Fruit fly (Drosophila melanogaster) whole organism, embryonic: ENCODE measurements around the gene Hip1.

Experiments
- Atf6 ChIP-seq: fragments of 200-800 bp; sonication (Bioruptor generic); IDR thresholded peaks from 2 replicates; pipeline ENCODE4 v1.3.6; 2022; ENCODE audit warnings: missing biosample characterization, missing genetic modification characterization
- CG1024 ChIP-seq: fragments of 200-800 bp; sonication (Bioruptor generic); IDR thresholded peaks from 2 replicates; pipeline ENCODE4 v1.3.6; 2022; ENCODE audit warnings: missing biosample characterization, missing genetic modification characterization
- CG11560 ChIP-seq: fragments of 200-800 bp; sonication (Bioruptor generic); IDR thresholded peaks from 3 replicates; pipeline ENCODE4 v1.3.6; 2022; ENCODE audit warnings: missing biosample characterization, missing genetic modification characterization
- CG12236 ChIP-seq: fragments of 200-800 bp; sonication (Bioruptor generic); optimal IDR thresholded peaks from 2 replicates; lab custom pipeline; 2016; ENCODE audit warnings: missing biosample characterization, missing genetic modification characterization
- CG13287 ChIP-seq: fragments of 200-800 bp; sonication (Bioruptor generic); IDR thresholded peaks from 2 replicates; pipeline ENCODE4 v1.3.6; 2022; ENCODE audit warnings: missing biosample characterization, missing genetic modification characterization; ENCODE audit not compliant: partially characterized antibody
- CG14050 ChIP-seq: fragments of 200-800 bp; sonication (Bioruptor generic); IDR thresholded peaks from 3 replicates; pipeline ENCODE4 v1.3.6; 2022; ENCODE audit warnings: missing biosample characterization, missing genetic modification characterization
- CG14710 ChIP-seq: fragments of 200-800 bp; sonication (Bioruptor generic); optimal IDR thresholded peaks from 3 replicates; lab custom pipeline; 2019; ENCODE audit warnings: missing biosample characterization, mild to moderate bottlenecking, missing genetic modification characterization, moderate library complexity
- CG17612 ChIP-seq: fragments of 200-800 bp; sonication (Bioruptor generic); IDR thresholded peaks from 2 replicates; pipeline ENCODE4 v1.3.6; 2022; ENCODE audit warnings: missing biosample characterization, missing genetic modification characterization
- CG17802 ChIP-seq: fragments of 200-800 bp; sonication (Bioruptor generic); optimal IDR thresholded peaks from 2 replicates; lab custom pipeline; 2018; ENCODE audit warnings: missing biosample characterization, mild to moderate bottlenecking, missing genetic modification characterization, moderate library complexity
- CG30020 ChIP-seq: fragments of 200-800 bp; optimal IDR thresholded peaks from 2 replicates; lab custom pipeline; 2019; ENCODE audit warnings: missing biosample characterization, mild to moderate bottlenecking, missing genetic modification characterization, moderate library complexity
- CG3281 ChIP-seq: fragments of 200-800 bp; sonication (Bioruptor generic); optimal IDR thresholded peaks from 3 replicates; lab custom pipeline; 2017; ENCODE audit warnings: missing biosample characterization, mild to moderate bottlenecking, missing genetic modification characterization
- CG7357 ChIP-seq: fragments of 200-800 bp; sonication (Bioruptor generic); IDR thresholded peaks from 3 replicates; pipeline ENCODE4 v1.3.6; 2022; ENCODE audit warnings: missing biosample characterization, missing genetic modification characterization
- CG7963 ChIP-seq: fragments of 200-800 bp; sonication (Bioruptor generic); IDR thresholded peaks from 3 replicates; pipeline ENCODE4 v1.3.6; 2022; ENCODE audit warnings: missing biosample characterization, missing genetic modification characterization; ENCODE audit not compliant: partially characterized antibody
- CG9932 ChIP-seq: fragments of 200-800 bp; sonication (Bioruptor generic); IDR thresholded peaks from 2 replicates; pipeline ENCODE4 v1.3.6; 2022; ENCODE audit warnings: missing biosample characterization, missing genetic modification characterization
- CrebB ChIP-seq: fragments of 200-800 bp; sonication (Bioruptor generic); optimal IDR thresholded peaks from 3 replicates; lab custom pipeline; 2018; ENCODE audit warnings: missing biosample characterization, mild to moderate bottlenecking, missing genetic modification characterization
- Deaf1 ChIP-seq: fragments of 200-800 bp; optimal IDR thresholded peaks from 3 replicates; lab custom pipeline; 2019; ENCODE audit warnings: missing biosample characterization, mild to moderate bottlenecking, missing genetic modification characterization, moderate library complexity
- E2f1 ChIP-seq: fragments of 200-800 bp; sonication (Bioruptor generic); IDR thresholded peaks from 2 replicates; pipeline ENCODE4 v1.3.6; 2022; ENCODE audit warnings: missing biosample characterization, missing genetic modification characterization
- HLH3B ChIP-seq: fragments of 200-800 bp; sonication (Bioruptor generic); IDR thresholded peaks from 2 replicates; pipeline ENCODE4 v1.3.6; 2022; ENCODE audit warnings: missing biosample characterization, missing genetic modification characterization
- HmgD ChIP-seq: fragments of 200-800 bp; sonication (Bioruptor generic); optimal IDR thresholded peaks from 3 replicates; lab custom pipeline; 2016; ENCODE audit warnings: missing biosample characterization, missing genetic modification characterization
- Hmr ChIP-seq: fragments of 200-800 bp; sonication (Bioruptor generic); optimal IDR thresholded peaks from 3 replicates; lab custom pipeline; 2017; ENCODE audit warnings: mild to moderate bottlenecking, missing biosample characterization, missing genetic modification reagents, missing genetic modification characterization
- Hr51 ChIP-seq, 2 experiments: fragments of 200-800 bp; sonication (Bioruptor generic); optimal IDR thresholded peaks; 2 replicates in 1 of 2; 3 replicates in 1 of 2; lab custom pipeline; 2016 to 2018; ENCODE audit warnings: missing biosample characterization in 2 of 2, missing genetic modification characterization in 2 of 2, mild to moderate bottlenecking in 1 of 2, moderate library complexity in 1 of 2
- Med ChIP-seq: fragments of 200-800 bp; sonication (Bioruptor generic); peaks from one replicate; lab custom pipeline; 2016; ENCODE audit warnings: missing biosample characterization, missing genetic modification characterization, mild to moderate bottlenecking, inconsistent platforms, moderate library complexity
- Mes4 ChIP-seq: fragments of 200-800 bp; sonication (Bioruptor generic); optimal IDR thresholded peaks from 2 replicates; lab custom pipeline; 2016; ENCODE audit warnings: missing biosample characterization, missing genetic modification characterization
- NC2β ChIP-seq: fragments of 200-800 bp; sonication (Bioruptor generic); optimal IDR thresholded peaks from 2 replicates; lab custom pipeline; 2016; ENCODE audit warnings: missing biosample characterization, missing genetic modification characterization
- Nf-YC ChIP-seq: fragments of 200-800 bp; optimal IDR thresholded peaks from 3 replicates; lab custom pipeline; 2019; ENCODE audit warnings: missing biosample characterization, mild to moderate bottlenecking, missing genetic modification characterization, moderate library complexity
- Scr ChIP-seq: fragments of 200-800 bp; sonication (Bioruptor generic); IDR thresholded peaks from 2 replicates; pipeline ENCODE4 v1.3.6; 2022; ENCODE audit warnings: missing biosample characterization, missing genetic modification characterization; ENCODE audit not compliant: partially characterized antibody
- Sin3A ChIP-seq: fragments of >200 bp; optimal IDR thresholded peaks from 2 replicates; lab custom pipeline; 2018
- abd-A ChIP-seq: fragments of 200-800 bp; sonication (Bioruptor generic); optimal IDR thresholded peaks from 3 replicates; lab custom pipeline; 2019; ENCODE audit warnings: missing biosample characterization, mild to moderate bottlenecking, missing genetic modification characterization, moderate library complexity
- ase ChIP-seq: fragments of 200-800 bp; sonication (Bioruptor generic); IDR thresholded peaks from 3 replicates; pipeline ENCODE4 v1.3.6; 2022; ENCODE audit warnings: missing biosample characterization, missing genetic modification characterization
- ash1 ChIP-seq: fragments of 200-800 bp; sonication (Bioruptor generic); optimal IDR thresholded peaks from 2 replicates; lab custom pipeline; 2018; ENCODE audit warnings: missing biosample characterization, mild to moderate bottlenecking, missing genetic modification characterization
- bcd ChIP-seq: fragments of 200-800 bp; sonication (Bioruptor generic); optimal IDR thresholded peaks from 2 replicates; lab custom pipeline; 2017; ENCODE audit warnings: missing biosample characterization, mild to moderate bottlenecking, missing genetic modification characterization
- btn ChIP-seq: fragments of 200-800 bp; sonication (Bioruptor generic); optimal IDR thresholded peaks from 2 replicates; lab custom pipeline; 2016; ENCODE audit warnings: missing biosample characterization, missing genetic modification characterization
- cas ChIP-seq: fragments of 200-800 bp; sonication (Bioruptor generic); IDR thresholded peaks from 2 replicates; pipeline ENCODE4 v1.3.6; 2022; ENCODE audit warnings: missing biosample characterization, missing genetic modification characterization
- chif ChIP-seq, 2 experiments: fragments of 200-800 bp; sonication (Bioruptor generic); optimal IDR thresholded peaks; 3 replicates each; lab custom pipeline; 2016; ENCODE audit warnings: missing biosample characterization in 2 of 2, missing genetic modification characterization in 2 of 2
- dmrt99B ChIP-seq: fragments of 200-800 bp; sonication (Bioruptor generic); optimal IDR thresholded peaks from 2 replicates; lab custom pipeline; 2018; ENCODE audit warnings: missing biosample characterization, mild to moderate bottlenecking, missing genetic modification characterization, moderate library complexity
- eve ChIP-seq, 2 experiments: fragments of >200 bp; optimal IDR thresholded peaks; 2 replicates each; lab custom pipeline; 2017; ENCODE audit warnings: missing biosample characterization in 2 of 2, missing genetic modification characterization in 2 of 2
- exex ChIP-seq: fragments of 200-800 bp; sonication (Bioruptor generic); optimal IDR thresholded peaks from 4 replicates; lab custom pipeline; 2018; ENCODE audit warnings: missing biosample characterization, mild to moderate bottlenecking, missing genetic modification characterization, moderate library complexity
- fu2 ChIP-seq: fragments of 200-800 bp; sonication (Bioruptor generic); optimal IDR thresholded peaks from 2 replicates; lab custom pipeline; 2016; ENCODE audit warnings: missing biosample characterization, missing genetic modification characterization
- h ChIP-seq: fragments of >200 bp; optimal IDR thresholded peaks from 2 replicates; lab custom pipeline; 2017
- hb ChIP-seq: fragments of 200-800 bp; sonication (Bioruptor generic); IDR thresholded peaks from 3 replicates; pipeline ENCODE4 v1.3.6; 2022; ENCODE audit warnings: missing biosample characterization, missing genetic modification characterization; ENCODE audit not compliant: partially characterized antibody
- inv ChIP-seq: fragments of 200-800 bp; sonication (Bioruptor generic); IDR thresholded peaks from 2 replicates; pipeline ENCODE4 v1.3.6; 2022; ENCODE audit warnings: missing biosample characterization, missing genetic modification characterization; ENCODE audit not compliant: partially characterized antibody
- jing ChIP-seq: fragments of 200-800 bp; sonication (Bioruptor generic); optimal IDR thresholded peaks from 2 replicates; lab custom pipeline; 2018; ENCODE audit warnings: missing biosample characterization, mild to moderate bottlenecking, missing genetic modification characterization
- mirr ChIP-seq: fragments of 200-800 bp; sonication (Bioruptor generic); optimal IDR thresholded peaks from 3 replicates; lab custom pipeline; 2018; ENCODE audit warnings: missing biosample characterization, mild to moderate bottlenecking, missing genetic modification characterization
- nom ChIP-seq: fragments of 200-800 bp; sonication (Bioruptor generic); optimal IDR thresholded peaks from 2 replicates; lab custom pipeline; 2017; ENCODE audit warnings: missing biosample characterization, missing genetic modification characterization, mild to moderate bottlenecking, moderate library complexity, missing genetic modification reagents
- row ChIP-seq: fragments of 200-800 bp; sonication (Bioruptor generic); IDR thresholded peaks from 3 replicates; pipeline ENCODE4 v1.3.6; 2022; ENCODE audit warnings: missing biosample characterization, missing genetic modification characterization
- salm ChIP-seq: fragments of 200-800 bp; sonication (Bioruptor generic); optimal IDR thresholded peaks from 2 replicates; lab custom pipeline; 2018; ENCODE audit warnings: missing biosample characterization, mild to moderate bottlenecking, missing genetic modification characterization
- sd ChIP-seq: fragments of 200-800 bp; sonication (Bioruptor generic); optimal IDR thresholded peaks from 3 replicates; lab custom pipeline; 2018; ENCODE audit warnings: missing biosample characterization, mild to moderate bottlenecking, missing genetic modification characterization, moderate library complexity
- seq ChIP-seq: fragments of 200-800 bp; sonication (Bioruptor generic); IDR thresholded peaks from 2 replicates; pipeline ENCODE4 v1.3.6; 2022; ENCODE audit warnings: missing biosample characterization, missing genetic modification characterization
- tin ChIP-seq: fragments of 200-800 bp; sonication (Bioruptor generic); optimal IDR thresholded peaks from 3 replicates; lab custom pipeline; 2016; ENCODE audit warnings: missing biosample characterization, missing genetic modification characterization

Hip1 gene

DNA sequence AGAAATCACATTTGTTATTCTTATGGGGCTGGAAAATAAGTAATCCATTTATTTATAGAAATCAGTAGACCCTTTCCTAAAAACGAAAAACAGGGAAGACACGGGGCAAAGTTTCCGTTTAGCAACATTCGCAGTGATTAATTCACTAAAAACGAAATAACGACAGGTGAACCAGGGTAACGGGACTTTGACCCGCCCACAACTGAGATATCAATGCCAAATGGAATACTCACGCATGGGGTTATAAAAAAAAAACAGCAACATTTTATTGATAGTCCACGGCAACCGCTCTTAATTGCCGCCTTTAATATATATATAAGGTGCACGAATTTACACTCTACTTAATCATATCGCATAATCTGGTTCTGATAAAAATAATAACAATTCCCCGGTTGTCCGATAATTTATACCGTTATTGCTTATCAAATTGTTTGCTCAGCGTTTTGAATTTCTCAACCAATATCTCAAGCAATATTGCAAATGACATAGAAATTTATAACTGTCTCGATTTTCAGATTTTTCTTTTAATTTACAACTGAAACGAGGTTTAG is 18.4 kb upstream of the Hip1 start (continued):
- TF ChIP-seq HmgD, result no peak
- TF ChIP-seq HLH3B (GFP tag; lab: Robert Waterston, UW), result no peak
- TF ChIP-seq CG9932, result no peak
- no peak for TF ChIP-seq dmrt99B
- TF ChIP-seq CG3281 (GFP tag; lab: Kevin White, UChicago), result no peak
- no peak for TF ChIP-seq CG1024 (GFP tag; lab: Robert Waterston, UW)
- peak; percentile 34 for TF ChIP-seq sd (tag; lab: Kevin White, UChicago)
- no peak for TF ChIP-seq cas (GFP tag; lab: Robert Waterston, UW)
- TF ChIP-seq btn, result no peak
- TF ChIP-seq exex (tag; lab: Kevin White, UChicago), result peak; percentile 94
- TF ChIP-seq jing (GFP tag; lab: Kevin White, UChicago), result no peak
- no peak for TF ChIP-seq h
- no peak for TF ChIP-seq Atf6 (GFP tag; lab: Robert Waterston, UW)
- TF ChIP-seq CG14710 (tag; lab: Kevin White, UChicago), result no peak
- TF ChIP-seq CG12236 (GFP tag; lab: Kevin White, UChicago), result no peak

- TF ChIP-seq HmgD, result no peak
- TF ChIP-seq CrebB, result no peak
- no peak for TF ChIP-seq tin (GFP tag; lab: Kevin White, UChicago)
- TF ChIP-seq abd-A (tag; lab: Kevin White, UChicago), result no peak
- TF ChIP-seq CG30020 (tag; lab: Kevin White, UChicago), result no peak
- no peak for TF ChIP-seq Deaf1 (tag; lab: Kevin White, UChicago)
- TF ChIP-seq hb (GFP tag; lab: Robert Waterston, UW), result no peak
- no peak for TF ChIP-seq chif (GFP tag; optimal IDR thresholded peaks at IDR 0.05; lab: Kevin White, UChicago)
- TF ChIP-seq nom (GFP tag; lab: Kevin White, UChicago), result peak; percentile 28
- no peak for TF ChIP-seq bcd (GFP tag; lab: Kevin White, UChicago)
- TF ChIP-seq fu2 (GFP tag; lab: Kevin White, UChicago), result no peak
- TF ChIP-seq Sin3A (lab: Kevin White, UChicago), result no peak
- TF ChIP-seq Scr (GFP tag; lab: Robert Waterston, UW), result no peak
- no peak for TF ChIP-seq CG13287 (GFP tag; lab: Robert Waterston, UW)
- TF ChIP-seq NC2β (GFP tag; lab: Kevin White, UChicago), result no peak
- peak; percentile 49 for TF ChIP-seq mirr (GFP tag; lab: Kevin White, UChicago)
- no peak for TF ChIP-seq ash1 (GFP tag; lab: Kevin White, UChicago)
- TF ChIP-seq Mes4 (GFP tag; lab: Kevin White, UChicago), result no peak
- TF ChIP-seq E2f1, result no peak
- no peak for TF ChIP-seq salm (tag; lab: Kevin White, UChicago)
- TF ChIP-seq seq (GFP tag; lab: Robert Waterston, UW), result 0 out of 2 replicates have a peak, but pooled peaks have one; percentile 31
- no peak for TF ChIP-seq CG17612 (GFP tag; lab: Robert Waterston, UW)
- TF ChIP-seq ase (GFP tag; lab: Robert Waterston, UW), result no peak
- TF ChIP-seq CG11560 (tag; lab: Robert Waterston, UW), result no peak
- no peak for TF ChIP-seq CG17802 (tag; lab: Kevin White, UChicago)
- no peak for TF ChIP-seq inv (GFP tag; lab: Robert Waterston, UW)
- no peak for TF ChIP-seq eve (GFP tag; optimal IDR thresholded peaks at IDR 0.05; lab: Kevin White, UChicago)
- no peak for TF ChIP-seq CG7357 (GFP tag; lab: Robert Waterston, UW)
- TF ChIP-seq Nf-YC (tag; lab: Kevin White, UChicago), result no peak
- TF ChIP-seq row (GFP tag; lab: Robert Waterston, UW), result no peak
- TF ChIP-seq Med (GFP tag; lab: Kevin White, UChicago), result peak; percentile 78
- no peak for TF ChIP-seq CG14050 (GFP tag; lab: Robert Waterston, UW)
- no peak for TF ChIP-seq CG7963 (GFP tag; lab: Robert Waterston, UW)
- no peak for TF ChIP-seq Hmr
- TF ChIP-seq Hr51 (GFP tag; optimal IDR thresholded peaks at IDR 0.05; lab: Kevin White, UChicago), result no peak
Measured at dm6 chr3L:12790783-12791678, 17.7 kb upstream of the Hip1 start.
